Worm (Caenorhabditis elegans): ENCODE data around the gene Y55B1BR.8.

DNA sequence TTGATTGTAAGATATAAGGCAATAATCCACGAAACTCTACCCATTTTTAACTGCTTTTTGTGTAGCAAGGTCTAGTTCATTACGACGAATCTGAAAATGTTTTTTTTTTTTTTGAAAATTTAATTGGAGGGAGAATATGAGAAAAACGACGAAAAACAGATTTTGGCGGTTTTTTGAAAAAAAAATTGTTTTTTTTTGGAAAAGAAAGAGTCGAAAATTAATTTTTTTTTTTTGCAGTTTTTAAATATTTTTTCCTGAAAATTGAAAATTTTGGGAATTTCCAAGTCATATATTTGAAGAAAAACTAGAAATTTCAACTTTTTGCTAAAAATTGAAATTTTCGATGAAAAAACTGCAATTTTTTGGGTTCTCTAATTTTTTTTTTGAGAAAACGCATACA, 25.6 kb upstream of the Y55B1BR.8 start, which contains the start of gene stim-1:
- TF ChIP-seq ama-1 (optimal IDR thresholded peaks at IDR 0.05): no peak
- TF ChIP-seq aly-1 (tag; optimal IDR thresholded peaks at IDR 0.05): no peak
- no peak for TF ChIP-seq flt-1 (GFP tag; IDR thresholded peaks at IDR 0.05)
- TF ChIP-seq ets-7 (tag; optimal IDR thresholded peaks at IDR 0.05): no peak
- no peak for TF ChIP-seq tra-4 (tag; optimal IDR thresholded peaks at IDR 0.05)
- no peak for TF ChIP-seq tbx-11 (GFP tag; IDR thresholded peaks at IDR 0.05)
- TF ChIP-seq B0310.2 (tag; optimal IDR thresholded peaks at IDR 0.05): no peak
- TF ChIP-seq sea-1 (GFP tag; conservative IDR thresholded peaks at IDR 0.05): no peak
- no peak for TF ChIP-seq tbx-37 (GFP tag; conservative IDR thresholded peaks at IDR 0.05)
- TF ChIP-seq scrt-1 (GFP tag; IDR thresholded peaks at IDR 0.05): no peak
- no peak for TF ChIP-seq F13C5.2 (tag; optimal IDR thresholded peaks at IDR 0.05)
- no peak for TF ChIP-seq hmbx-1 (tag; optimal IDR thresholded peaks at IDR 0.05)
- TF ChIP-seq hmg-4 (GFP tag; optimal IDR thresholded peaks at IDR 0.05): no peak
- no peak for TF ChIP-seq ceh-13 (GFP tag; optimal IDR thresholded peaks at IDR 0.05)
